Worm (Caenorhabditis elegans) whole organism, early embryonic: ENCODE results near the gene lit-1.

Experiments used
- ama-1 ChIP-seq: fragments of 150-350 bp; optimal IDR thresholded peaks from 2 replicates; lab custom pipeline; 2014
- ceh-36 ChIP-seq: sonication (generic microtip); optimal IDR thresholded peaks from 2 replicates; lab custom pipeline; 2016; ENCODE audit warnings: missing genetic modification characterization, inconsistent platforms, missing compliant biosample characterization
- flt-1 ChIP-seq: fragments of 200-800 bp; sonication (Bioruptor generic); IDR thresholded peaks from 2 replicates; pipeline ENCODE4 v1.3.6; 2022; ENCODE audit warnings: missing genetic modification characterization, missing compliant biosample characterization
- hmbx-1 ChIP-seq: sonication (generic microtip); optimal IDR thresholded peaks from 2 replicates; lab custom pipeline; 2016; ENCODE audit warnings: mild to moderate bottlenecking, missing genetic modification characterization, missing compliant biosample characterization
- hmg-4 ChIP-seq: fragments of 200-800 bp; sonication (Bioruptor generic); optimal IDR thresholded peaks from 2 replicates; lab custom pipeline; 2018; ENCODE audit warnings: mild to moderate bottlenecking, missing genetic modification characterization, missing compliant biosample characterization
- pes-1 ChIP-seq: fragments of 200-800 bp; sonication (Bioruptor generic); IDR thresholded peaks from 2 replicates; pipeline ENCODE4 v1.3.6; 2022; ENCODE audit warnings: missing genetic modification reagents, missing genetic modification characterization, missing compliant biosample characterization
- tra-4 ChIP-seq: sonication (generic microtip); optimal IDR thresholded peaks from 2 replicates; lab custom pipeline; 2017; ENCODE audit warnings: missing genetic modification characterization, missing compliant biosample characterization

ce11 chrIII:13657975-13658374 lies 43.8 kb upstream of the lit-1 start:
- TF ChIP-seq ama-1 (lab: Kevin White, UChicago) (no peak), ceh-36 (tag; lab: Kevin White, UChicago) (no peak), hmbx-1 (no peak), hmg-4 (no peak), pes-1 (GFP tag; lab: Robert Waterston, UW) (no peak), tra-4 (tag; lab: Kevin White, UChicago) (no peak), flt-1 (GFP tag; lab: Robert Waterston, UW) (no peak)
